Fruit fly (Drosophila melanogaster): ENCODE data around the gene CG42464.

The CG42464 gene

DNA sequence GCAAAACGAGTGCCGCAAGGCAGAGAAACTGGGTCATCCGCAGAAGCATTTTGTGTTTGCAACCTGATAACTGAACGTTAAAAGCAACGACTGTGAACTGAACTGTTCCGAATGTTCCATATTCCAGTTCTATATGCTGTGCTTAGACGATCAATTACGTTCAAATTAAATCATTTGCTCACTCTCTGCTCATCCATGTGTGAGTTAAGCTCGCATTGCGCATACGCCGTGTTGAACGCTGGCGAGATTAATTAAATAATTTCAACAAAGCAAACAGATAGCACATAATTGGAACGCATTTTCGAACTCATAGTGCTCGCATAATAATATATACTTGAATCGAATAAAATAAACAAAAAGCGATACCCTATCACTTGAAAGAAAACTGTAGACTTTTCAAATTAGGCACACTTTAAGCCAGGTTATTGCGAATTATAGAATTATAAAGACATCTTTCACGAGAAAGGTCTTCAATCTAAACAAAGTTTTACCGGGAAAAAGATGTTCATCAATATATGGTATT lies at the start of gene CG42464, which contains the start of gene CG10031:
CG42464 (plus strand) TSS at position 473 of the 523 bp plus-strand sequence.
CG10031 (minus strand) TSS at position 101 of the 523 bp plus-strand sequence.
- peak; percentile 26 for TF ChIP-seq CG34376 (GFP tag; optimal IDR thresholded peaks at IDR 0.05)
- no peak for TF ChIP-seq slbo (GFP tag; IDR thresholded peaks at IDR 0.05)
- TF ChIP-seq CG15514 (GFP tag; optimal IDR thresholded peaks at IDR 0.05): peak; percentile 56
- TF ChIP-seq Dek (tag; optimal IDR thresholded peaks at IDR 0.05): no peak
- no peak for TF ChIP-seq CG2889 (GFP tag; IDR thresholded peaks at IDR 0.05)
- no peak for TF ChIP-seq tup (GFP tag; optimal IDR thresholded peaks at IDR 0.05)
- TF ChIP-seq TFAM (GFP tag; optimal IDR thresholded peaks at IDR 0.05): no peak
- no peak for TF ChIP-seq pfk (GFP tag; optimal IDR thresholded peaks at IDR 0.05)
- TF ChIP-seq fd64A (GFP tag; optimal IDR thresholded peaks at IDR 0.05): no peak
- TF ChIP-seq Pdp1 (GFP tag; optimal IDR thresholded peaks at IDR 0.05): peak in 1 of 2 experiments; percentile 42

DNA sequence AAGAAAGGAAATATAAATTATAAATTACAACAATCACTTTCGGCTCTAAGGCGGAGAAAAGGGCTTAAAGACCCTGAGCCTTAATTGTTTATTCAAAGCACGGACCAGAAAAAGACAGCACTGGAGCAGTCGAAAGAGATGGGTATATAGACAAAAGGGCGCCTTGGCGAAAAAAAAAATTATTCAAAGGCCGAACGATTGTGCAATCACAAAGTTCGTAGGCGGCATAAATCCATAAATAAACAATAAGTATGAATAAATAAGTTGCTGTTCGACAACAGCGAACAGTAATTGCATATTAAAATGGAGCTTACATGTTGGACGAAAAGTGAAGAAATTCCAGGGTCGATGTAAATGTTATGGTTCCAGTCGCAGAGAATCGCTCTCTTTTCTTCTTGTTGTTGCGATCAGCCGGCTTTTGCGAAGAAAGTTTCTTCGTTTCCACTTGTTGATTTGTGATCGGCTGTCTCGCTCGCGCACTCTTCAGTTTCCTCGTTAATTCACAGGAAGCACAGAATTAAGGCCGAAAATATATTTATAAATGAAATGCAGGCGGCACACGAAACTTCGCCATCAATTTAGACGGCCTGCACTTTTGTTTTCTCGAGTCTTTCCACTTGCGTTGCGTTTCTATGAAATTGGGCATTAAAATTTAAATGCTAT lies 44.2 kb upstream of the CG42464 start:
- TF ChIP-seq vvl (GFP tag; IDR thresholded peaks at IDR 0.05) (peak; percentile 75; the same call in 1 of the 2 replicates), sc (optimal IDR thresholded peaks at IDR 0.05) (no peak), sc (GFP tag; optimal IDR thresholded peaks at IDR 0.05) (no peak), Dref (GFP tag; IDR thresholded peaks at IDR 0.05) (no peak), kah (GFP tag; optimal IDR thresholded peaks at IDR 0.05) (peak; percentile 97), HLH54F (GFP tag; optimal IDR thresholded peaks at IDR 0.05) (no peak), CG11247 (GFP tag; IDR thresholded peaks at IDR 0.05) (no peak), CG14441 (GFP tag; IDR thresholded peaks at IDR 0.05) (no peak), CG1647 (GFP tag; optimal IDR thresholded peaks at IDR 0.05) (no peak), rib (GFP tag; IDR thresholded peaks at IDR 0.05) (no peak), sr (GFP tag; IDR thresholded peaks at IDR 0.05) (peak; percentile 35; the same call in 1 of the 3 replicates), chinmo (GFP tag; IDR thresholded peaks at IDR 0.05; ENCODE audit: partially characterized antibody) (0 out of 4 replicates have a peak, but pooled peaks have one; percentile 25), Pdp1 (GFP tag; optimal IDR thresholded peaks at IDR 0.05) (peak in 1 of 2 experiments; percentile 77)

DNA sequence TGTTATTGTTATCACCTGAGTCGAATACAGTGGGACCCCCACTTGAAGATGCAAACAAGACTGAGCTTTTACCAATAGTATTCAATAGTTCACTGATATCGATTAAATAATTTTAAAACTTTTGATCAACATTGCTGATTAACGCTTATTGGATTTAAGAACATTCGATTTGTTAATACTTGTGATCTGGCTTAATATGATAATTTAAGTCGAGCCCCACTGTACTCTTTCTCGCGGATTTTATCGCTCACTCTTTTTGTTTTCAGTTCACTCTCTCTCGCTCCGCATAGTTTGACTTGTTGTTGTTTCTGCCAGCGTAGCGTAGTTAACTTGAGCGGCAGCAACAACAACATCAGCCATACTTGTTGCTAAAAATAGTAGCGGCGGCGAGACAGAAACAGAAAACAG lies 43.6 kb upstream of the CG42464 start:
- TF ChIP-seq repo (GFP tag; optimal IDR thresholded peaks at IDR 0.05) (peak; percentile 97), PHDP (tag; optimal IDR thresholded peaks at IDR 0.05) (peak; percentile 99), Optix (GFP tag; IDR thresholded peaks at IDR 0.05) (peak; percentile 97), CG15514 (GFP tag; optimal IDR thresholded peaks at IDR 0.05) (peak; percentile 94), ATbp (GFP tag; optimal IDR thresholded peaks at IDR 0.05) (peak; percentile 99), CG17359 (tag; optimal IDR thresholded peaks at IDR 0.05) (peak; percentile 99), CG6272 (GFP tag; IDR thresholded peaks at IDR 0.05) (peak; percentile 96), Sry-β (GFP tag; optimal IDR thresholded peaks at IDR 0.05) (peak; percentile 57), B-H1 (GFP tag; IDR thresholded peaks at IDR 0.05) (peak; percentile 97), CG8388 (GFP tag; optimal IDR thresholded peaks at IDR 0.05) (peak; percentile 99), Usf (GFP tag; optimal IDR thresholded peaks at IDR 0.05) (peak; percentile 97), gt (GFP tag; IDR thresholded peaks at IDR 0.05) (peak; percentile 95), HLH3B (GFP tag; IDR thresholded peaks at IDR 0.05) (peak; percentile 98), sens (GFP tag) (peak; percentile 100), Oli (tag; optimal IDR thresholded peaks at IDR 0.05) (peak; percentile 99), lov (optimal IDR thresholded peaks at IDR 0.05) (no peak), lov (GFP tag; IDR thresholded peaks at IDR 0.05) (peak; percentile 98), CG1024 (GFP tag; IDR thresholded peaks at IDR 0.05) (peak; percentile 94), hb (GFP tag; IDR thresholded peaks at IDR 0.05; ENCODE audit: partially characterized antibody) (no peak), gce (GFP tag; IDR thresholded peaks at IDR 0.05) (peak; percentile 98), pum (GFP tag; optimal IDR thresholded peaks at IDR 0.05) (peak; percentile 98), Atf3 (GFP tag; optimal IDR thresholded peaks at IDR 0.05) (peak; percentile 94), kni (GFP tag; optimal IDR thresholded peaks at IDR 0.05) (peak; percentile 97), Hand (GFP tag; optimal IDR thresholded peaks at IDR 0.05) (peak; percentile 98), ro (GFP tag; IDR thresholded peaks at IDR 0.05) (peak; percentile 93), fu2 (GFP tag; optimal IDR thresholded peaks at IDR 0.05) (peak; percentile 98), CG13296 (GFP tag; optimal IDR thresholded peaks at IDR 0.05) (peak; percentile 98)

Data from whole organism, embryonic.